Worm (Caenorhabditis elegans) whole organism, early embryonic: ENCODE measurements around the gene clec-160.

Source experiments
- aly-1 ChIP-seq: sonication (generic microtip); optimal IDR thresholded peaks from 2 replicates; lab custom pipeline; 2016; ENCODE audit warnings: missing genetic modification characterization, missing compliant biosample characterization
- ama-1 ChIP-seq: fragments of 150-350 bp; optimal IDR thresholded peaks from 2 replicates; lab custom pipeline; 2014
- hmg-4 ChIP-seq: fragments of 200-800 bp; sonication (Bioruptor generic); optimal IDR thresholded peaks from 2 replicates; lab custom pipeline; 2018; ENCODE audit warnings: mild to moderate bottlenecking, missing genetic modification characterization, missing compliant biosample characterization

- TF ChIP-seq ama-1 (lab: Kevin White, UChicago) (no peak), hmg-4 (no peak), aly-1 (tag; lab: Kevin White, UChicago) (no peak)
These were observed 30.0 kb upstream of the clec-160 start for ce11 chrIII:8305816-8306215.
